Worm (Caenorhabditis elegans) whole organism, L1 larva: Measurements from ENCODE around the gene C34E10.10.

ENCODE experiments used
- C16A3.4 ChIP-seq: fragments of 150-350 bp; optimal IDR thresholded peaks from 2 replicates; lab custom pipeline; 2014; ENCODE audit warnings: missing biosample characterization, missing genetic modification characterization
- aha-1 ChIP-seq: fragments of 150-350 bp; optimal IDR thresholded peaks from 2 replicates; lab custom pipeline; 2014; ENCODE audit warnings: missing biosample characterization, missing genetic modification characterization
- alr-1 ChIP-seq: fragments of 200-800 bp; sonication (Bioruptor generic); optimal IDR thresholded peaks from 2 replicates; lab custom pipeline; 2018; ENCODE audit warnings: borderline replicate concordance, mild to moderate bottlenecking, missing genetic modification characterization, missing compliant biosample characterization
- blmp-1 ChIP-seq: fragments of 150-350 bp; optimal IDR thresholded peaks from 2 replicates; lab custom pipeline; 2014; ENCODE audit warnings: missing biosample characterization, missing genetic modification characterization
- ceh-63 ChIP-seq: fragments of 200-800 bp; sonication (Bioruptor generic); optimal IDR thresholded peaks from 2 replicates; lab custom pipeline; 2018; ENCODE audit warnings: mild to moderate bottlenecking, missing genetic modification characterization, missing compliant biosample characterization
- dpl-1 ChIP-seq, 3 experiments: fragments of 150-350 bp in 2 of 3; sonication (generic microtip) in 1 of 3; optimal IDR thresholded peaks; 2 replicates each; lab custom pipeline; 2014 to 2017; ENCODE audit warnings: missing biosample characterization in 3 of 3, missing genetic modification characterization in 3 of 3, missing genetic modification reagents in 3 of 3
- efl-1 ChIP-seq, 4 experiments: fragments of 150-350 bp; optimal IDR thresholded peaks in 3 of 4; peaks in 1 of 4; 1 replicate in 1 of 4; 2 replicates in 3 of 4; lab custom pipeline; 2014; ENCODE audit warnings: missing biosample characterization in 2 of 4, missing genetic modification characterization in 2 of 4, missing genetic modification reagents in 2 of 4
- egl-27 ChIP-seq, 2 experiments: fragments of 150-350 bp in 1 of 2; sonication (generic microtip); optimal IDR thresholded peaks; 3 replicates each; lab custom pipeline; 2017 to 2018; ENCODE audit warnings: missing biosample characterization in 2 of 2, missing genetic modification characterization in 2 of 2, missing genetic modification reagents in 2 of 2
- elt-2 ChIP-seq: sonication (generic microtip); optimal IDR thresholded peaks from 2 replicates; lab custom pipeline; 2016; ENCODE audit warnings: missing genetic modification characterization, mild to moderate bottlenecking, inconsistent platforms, missing compliant biosample characterization, missing genetic modification reagents
- ets-5 ChIP-seq: fragments of 200-800 bp; sonication (Bioruptor generic); IDR thresholded peaks from 2 replicates; pipeline ENCODE4 v1.3.6; 2022; ENCODE audit warnings: missing genetic modification characterization, missing compliant biosample characterization
- hlh-4 ChIP-seq: sonication (generic microtip); optimal IDR thresholded peaks from 2 replicates; lab custom pipeline; 2016; ENCODE audit warnings: mild to moderate bottlenecking, missing genetic modification characterization, missing compliant biosample characterization
- lin-35 ChIP-seq, 2 experiments: fragments of 150-350 bp; optimal IDR thresholded peaks; 2 replicates each; lab custom pipeline; 2014; ENCODE audit warnings: missing biosample characterization in 2 of 2, missing genetic modification characterization in 2 of 2, missing genetic modification reagents in 2 of 2
- lir-3 ChIP-seq: sonication (generic microtip); optimal IDR thresholded peaks from 2 replicates; lab custom pipeline; 2016; ENCODE audit warnings: mild to moderate bottlenecking, missing genetic modification characterization, moderate library complexity, missing compliant biosample characterization; ENCODE audit not compliant: poor library complexity
- lsy-2 ChIP-seq, 2 experiments: fragments of 150-350 bp; optimal IDR thresholded peaks; 2 replicates each; lab custom pipeline; 2014; ENCODE audit warnings: missing biosample characterization in 2 of 2, missing genetic modification characterization in 2 of 2
- mab-9 ChIP-seq: fragments of 200-800 bp; sonication (Bioruptor generic); IDR thresholded peaks from 2 replicates; pipeline ENCODE4 v1.3.6; 2022; ENCODE audit warnings: missing genetic modification reagents, missing genetic modification characterization, missing compliant biosample characterization
- mdl-1 ChIP-seq, 2 experiments: fragments of 150-350 bp; optimal IDR thresholded peaks; 2 replicates each; lab custom pipeline; 2014 to 2017; ENCODE audit warnings: missing biosample characterization in 2 of 2, missing genetic modification characterization in 2 of 2, inconsistent platforms in 1 of 2
- mef-2 ChIP-seq: fragments of 150-350 bp; optimal IDR thresholded peaks from 2 replicates; lab custom pipeline; 2014; ENCODE audit warnings: missing biosample characterization, missing genetic modification characterization
- mep-1 ChIP-seq: fragments of 150-350 bp; optimal IDR thresholded peaks from 2 replicates; lab custom pipeline; 2014; ENCODE audit warnings: missing biosample characterization, missing genetic modification characterization
- nhr-19 ChIP-seq: fragments of 200-800 bp; sonication (Bioruptor generic); conservative IDR thresholded peaks from 2 replicates; pipeline ENCODE4 v1.3.6; 2022; ENCODE audit warnings: missing genetic modification characterization, missing compliant biosample characterization
- nhr-20 ChIP-seq: sonication (generic microtip); optimal IDR thresholded peaks from 2 replicates; lab custom pipeline; 2016; ENCODE audit warnings: mild to moderate bottlenecking, missing genetic modification characterization, missing compliant biosample characterization
- nhr-47 ChIP-seq: sonication (generic microtip); optimal IDR thresholded peaks from 2 replicates; lab custom pipeline; 2016; ENCODE audit warnings: mild to moderate bottlenecking, missing genetic modification characterization, moderate library complexity, missing compliant biosample characterization
- nhr-71 ChIP-seq: sonication (generic microtip); optimal IDR thresholded peaks from 2 replicates; lab custom pipeline; 2016; ENCODE audit warnings: mild to moderate bottlenecking, missing genetic modification characterization, moderate library complexity, missing compliant biosample characterization
- nhr-76 ChIP-seq: sonication (generic microtip); optimal IDR thresholded peaks from 2 replicates; lab custom pipeline; 2017; ENCODE audit warnings: missing biosample characterization, missing genetic modification characterization
- nhr-84 ChIP-seq: sonication (generic microtip); optimal IDR thresholded peaks from 2 replicates; lab custom pipeline; 2017; ENCODE audit warnings: missing biosample characterization, missing genetic modification characterization
- nhr-85 ChIP-seq: sonication (generic microtip); peaks from one replicate; lab custom pipeline; 2016; ENCODE audit warnings: missing genetic modification characterization, inconsistent platforms, missing compliant biosample characterization
- nhr-90 ChIP-seq: sonication (generic microtip); optimal IDR thresholded peaks from 2 replicates; lab custom pipeline; 2016; ENCODE audit warnings: mild to moderate bottlenecking, missing genetic modification characterization, missing compliant biosample characterization; ENCODE audit not compliant: poor library complexity
- pqm-1 ChIP-seq: sonication (generic microtip); optimal IDR thresholded peaks from 3 replicates; lab custom pipeline; 2017; ENCODE audit warnings: missing biosample characterization, missing genetic modification characterization
- skn-1 ChIP-seq: fragments of 150-350 bp; optimal IDR thresholded peaks from 2 replicates; lab custom pipeline; 2014; ENCODE audit warnings: missing biosample characterization, missing genetic modification characterization
- snpc-4 ChIP-seq: fragments of 150-350 bp; optimal IDR thresholded peaks from 2 replicates; lab custom pipeline; 2014; ENCODE audit warnings: missing biosample characterization, missing genetic modification characterization
- snu-23 ChIP-seq: sonication (generic microtip); optimal IDR thresholded peaks from 2 replicates; lab custom pipeline; 2016; ENCODE audit warnings: missing genetic modification characterization, missing compliant biosample characterization
- sptf-1 ChIP-seq: fragments of 150-350 bp; optimal IDR thresholded peaks from 2 replicates; lab custom pipeline; 2014; ENCODE audit warnings: missing biosample characterization, missing genetic modification characterization
- sup-37 ChIP-seq: fragments of 200-800 bp; sonication (Bioruptor generic); optimal IDR thresholded peaks from 2 replicates; lab custom pipeline; 2018; ENCODE audit warnings: mild to moderate bottlenecking, missing genetic modification characterization, missing compliant biosample characterization
- swsn-7 ChIP-seq: sonication (generic microtip); optimal IDR thresholded peaks from 2 replicates; lab custom pipeline; 2016; ENCODE audit warnings: missing genetic modification characterization, missing compliant biosample characterization
- tbx-2 ChIP-seq: sonication (generic microtip); optimal IDR thresholded peaks from 2 replicates; lab custom pipeline; 2016; ENCODE audit warnings: missing genetic modification characterization, missing compliant biosample characterization
- unc-98 ChIP-seq: fragments of 200-800 bp; sonication (Bioruptor generic); IDR thresholded peaks from 2 replicates; pipeline ENCODE4 v1.3.6; 2022; ENCODE audit warnings: missing genetic modification characterization, missing compliant biosample characterization
- xbp-1 ChIP-seq: sonication (generic microtip); optimal IDR thresholded peaks from 2 replicates; lab custom pipeline; 2016; ENCODE audit warnings: missing genetic modification characterization, missing compliant biosample characterization
- ztf-4 ChIP-seq: fragments of 150-350 bp; optimal IDR thresholded peaks from 2 replicates; lab custom pipeline; 2014; ENCODE audit warnings: missing biosample characterization, missing genetic modification characterization

C34E10.10 gene

ce11 chrIII:5217511-5217910 is 10.2 kb downstream of the C34E10.10 start, which contains the start of gene cutl-19:
cutl-19 (minus strand) TSS chrIII:5217611.
- TF ChIP-seq mdl-1 (tag; optimal IDR thresholded peaks at IDR 0.05; lab: Kevin White, UChicago) (no peak), ceh-63 (GFP tag; lab: Kevin White, UChicago) (no peak), nhr-76 (no peak), alr-1 (tag; lab: Kevin White, UChicago) (no peak), dpl-1 (GFP tag; optimal IDR thresholded peaks at IDR 0.05; lab: Kevin White, UChicago) (no peak), lsy-2 (tag; optimal IDR thresholded peaks at IDR 0.05; lab: Kevin White, UChicago) (no peak), pqm-1 (tag; lab: Kevin White, UChicago) (no peak), snpc-4 (tag; lab: Kevin White, UChicago) (no peak), sptf-1 (tag; lab: Kevin White, UChicago) (no peak), skn-1 (tag; lab: Kevin White, UChicago) (no peak), mef-2 (no peak), ets-5 (no peak), hlh-4 (tag; lab: Kevin White, UChicago) (no peak), nhr-84 (no peak), aha-1 (tag; lab: Kevin White, UChicago) (no peak), efl-1 (optimal IDR thresholded peaks at IDR 0.05; lab: Kevin White, UChicago) (no peak), efl-1 (GFP tag; optimal IDR thresholded peaks at IDR 0.05 in 1 of 2; lab: Kevin White, UChicago) (no peak), lir-3 (tag; lab: Kevin White, UChicago) (no peak), egl-27 (tag; optimal IDR thresholded peaks at IDR 0.05; lab: Kevin White, UChicago) (no peak)

DNA sequence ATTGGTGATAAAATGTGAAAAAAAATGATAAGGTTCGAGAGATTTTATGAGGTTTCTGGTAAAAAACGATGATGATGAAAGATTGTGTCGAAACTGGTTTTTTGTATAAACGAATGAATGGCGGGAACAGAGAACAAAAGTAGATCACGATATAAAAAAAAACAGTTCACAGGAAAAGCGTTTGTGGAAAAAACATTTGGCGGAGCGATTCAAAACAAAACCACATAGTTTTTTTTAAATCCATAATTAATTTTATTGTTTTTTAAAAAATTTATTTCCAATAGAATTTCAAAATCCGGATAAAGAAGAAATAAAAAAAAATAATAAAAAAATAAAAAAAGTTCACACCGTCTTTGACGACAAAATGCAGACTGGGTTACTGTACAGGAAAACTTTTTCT is 12.3 kb downstream of the C34E10.10 start, which contains the start of gene ZC155.4:
ZC155.4 (minus strand) TSS at position 101 of the 400 bp plus-strand sequence.
- TF ChIP-seq nhr-85 (no peak), mab-9 (GFP tag; lab: Robert Waterston, UW) (no peak)

- TF ChIP-seq snu-23 (GFP tag; lab: Kevin White, UChicago), result no peak
- no peak for TF ChIP-seq unc-98 (GFP tag; lab: Robert Waterston, UW)
- TF ChIP-seq mep-1 (tag; lab: Kevin White, UChicago), result no peak
- no peak for TF ChIP-seq efl-1 (optimal IDR thresholded peaks at IDR 0.05; lab: Kevin White, UChicago)
- TF ChIP-seq efl-1 (GFP tag; optimal IDR thresholded peaks at IDR 0.05 in 1 of 2; lab: Kevin White, UChicago), result no peak
- TF ChIP-seq ztf-4 (tag; lab: Kevin White, UChicago), result no peak
- TF ChIP-seq C16A3.4, result no peak
- TF ChIP-seq ets-5, result no peak
- TF ChIP-seq, all 84 proteins: peak for 0
Measured at ce11 chrIII:5214162-5214561, 13.5 kb downstream of the C34E10.10 start.

DNA sequence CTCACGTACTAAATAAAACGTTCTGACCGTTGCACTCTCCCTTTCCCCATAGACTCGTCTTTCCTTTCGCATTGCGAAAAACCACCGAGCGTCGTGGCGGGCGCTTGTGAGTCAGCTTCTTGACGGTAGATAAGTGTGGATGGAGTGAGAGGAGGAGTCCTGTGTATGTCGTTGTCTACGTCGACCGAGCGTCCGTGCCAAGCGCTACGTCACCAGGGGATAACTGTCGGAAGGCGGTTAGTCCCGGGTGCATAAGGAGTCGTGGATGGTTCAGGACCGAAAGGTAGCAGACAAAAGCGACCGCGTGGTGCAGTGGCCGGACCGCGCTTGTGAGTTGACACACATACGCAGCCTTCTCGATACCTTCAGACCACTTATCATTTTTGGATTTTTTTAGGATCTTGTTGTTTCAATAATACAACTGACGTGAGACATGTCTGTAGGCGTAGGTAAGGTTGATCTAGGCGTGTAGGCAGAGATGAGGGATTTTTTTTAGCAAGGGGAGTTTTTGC is 16.5 kb downstream of the C34E10.10 start:
- TF ChIP-seq mep-1 (tag; lab: Kevin White, UChicago) (peak; percentile 21), ztf-4 (tag; lab: Kevin White, UChicago) (peak; percentile 22), swsn-7 (tag; lab: Kevin White, UChicago) (peak; percentile 32), xbp-1 (peak; percentile 26), nhr-71 (peak; percentile 50), nhr-90 (tag; lab: Kevin White, UChicago) (peak; percentile 41), lsy-2 (tag; optimal IDR thresholded peaks at IDR 0.05; lab: Kevin White, UChicago) (peak; percentile 1 to 62), nhr-19 (GFP tag; lab: Robert Waterston, UW) (peak; percentile 19; the same call in 1 of the 2 replicates), tbx-2 (tag; lab: Kevin White, UChicago) (peak; percentile 26), C16A3.4 (peak; percentile 6), mdl-1 (tag; optimal IDR thresholded peaks at IDR 0.05; lab: Kevin White, UChicago) (peak in 1 of 2 experiments; percentile 29), nhr-20 (peak; percentile 23), elt-2 (tag; lab: Kevin White, UChicago) (peak; percentile 29), efl-1 (optimal IDR thresholded peaks at IDR 0.05; lab: Kevin White, UChicago) (peak in 1 of 2 experiments; percentile 10), efl-1 (GFP tag; optimal IDR thresholded peaks at IDR 0.05 in 1 of 2; lab: Kevin White, UChicago) (peak in 1 of 2 experiments; percentile 56), sup-37 (peak; percentile 51), nhr-47 (tag; lab: Kevin White, UChicago) (peak; percentile 56), blmp-1 (tag; lab: Kevin White, UChicago) (peak; percentile 2), lin-35 (GFP tag; optimal IDR thresholded peaks at IDR 0.05; lab: Kevin White, UChicago) (peak in 1 of 2 experiments; percentile 7), nhr-85 (peak; percentile 0)
